Worm (Caenorhabditis elegans) whole organism, midembryonic: ENCODE data around the gene C04B4.6.

Experiments
- T22C8.4 ChIP-seq: fragments of 200-800 bp; sonication (Bioruptor generic); IDR thresholded peaks from 2 replicates; pipeline ENCODE4 v1.3.6; 2022; ENCODE audit warnings: missing genetic modification characterization, missing compliant biosample characterization
- flt-1 ChIP-seq: fragments of 200-800 bp; sonication (Bioruptor generic); IDR thresholded peaks from 2 replicates; pipeline ENCODE4 v1.3.6; 2022; ENCODE audit warnings: missing genetic modification characterization, missing compliant biosample characterization
- med-1 ChIP-seq: sonication (generic microtip); optimal IDR thresholded peaks from 2 replicates; lab custom pipeline; 2017; ENCODE audit warnings: missing genetic modification characterization, mild to moderate bottlenecking, missing compliant biosample characterization, antibody characterized with exemption, missing genetic modification reagents; ENCODE audit not compliant: insufficient read depth
- ref-1 ChIP-seq: fragments of 200-800 bp; sonication (Bioruptor generic); conservative IDR thresholded peaks from 2 replicates; pipeline ENCODE4 v1.3.6; 2022; ENCODE audit warnings: missing genetic modification reagents, missing genetic modification characterization, missing compliant biosample characterization

ce11 chrX:12235388-12235787 is 40.1 kb downstream of the C04B4.6 start, which contains the start of gene C23H4.6:
- TF ChIP-seq ref-1 (GFP tag; lab: Robert Waterston, UW), result no peak
- TF ChIP-seq med-1, result no peak
- no peak for TF ChIP-seq T22C8.4
- no peak for TF ChIP-seq flt-1 (GFP tag; lab: Robert Waterston, UW)
